Fruit fly (Drosophila melanogaster) ovary, adult (tissue): ENCODE data around the gene Ent3.

Source experiments
- CG17801 ChIP-seq: fragments of 200-800 bp; optimal IDR thresholded peaks from 2 replicates; lab custom pipeline; 2019; ENCODE audit warnings: missing biosample characterization, mild to moderate bottlenecking, missing genetic modification characterization, moderate library complexity; ENCODE audit not compliant: partially characterized antibody

The Ent3 gene

DNA sequence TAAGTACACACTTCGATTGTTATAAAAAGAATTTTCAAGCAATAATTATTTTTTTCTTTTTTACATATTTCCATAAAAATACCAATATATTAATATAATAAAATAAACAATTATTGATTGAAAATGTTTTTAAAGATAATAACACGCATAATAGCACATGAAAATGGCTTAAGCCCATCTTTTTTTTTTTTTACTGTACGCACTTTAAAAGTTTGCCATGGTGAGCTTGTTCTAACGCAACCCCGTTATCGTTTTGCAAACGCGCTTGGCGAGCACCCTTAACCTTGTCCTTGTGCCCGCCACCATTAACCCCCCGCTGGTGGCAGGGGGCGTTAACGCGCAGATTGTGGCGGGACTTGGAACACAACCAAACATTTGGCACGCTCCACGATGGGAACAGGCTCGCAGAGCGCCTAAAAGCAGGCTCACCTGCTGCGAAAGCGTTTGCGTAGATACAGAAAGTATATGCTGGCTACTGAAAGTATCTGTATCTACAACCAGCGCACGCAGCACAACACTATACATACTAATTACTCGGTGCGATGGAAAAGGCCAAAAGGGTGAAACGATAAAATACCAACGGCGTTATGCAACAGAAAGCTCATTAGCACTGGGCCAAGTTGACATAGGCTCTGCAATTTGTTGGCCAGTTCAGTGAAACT is 19.5 kb upstream of the Ent3 start:
- no peak for TF ChIP-seq CG17801 (GFP tag; lab: Kevin White, UChicago)

DNA sequence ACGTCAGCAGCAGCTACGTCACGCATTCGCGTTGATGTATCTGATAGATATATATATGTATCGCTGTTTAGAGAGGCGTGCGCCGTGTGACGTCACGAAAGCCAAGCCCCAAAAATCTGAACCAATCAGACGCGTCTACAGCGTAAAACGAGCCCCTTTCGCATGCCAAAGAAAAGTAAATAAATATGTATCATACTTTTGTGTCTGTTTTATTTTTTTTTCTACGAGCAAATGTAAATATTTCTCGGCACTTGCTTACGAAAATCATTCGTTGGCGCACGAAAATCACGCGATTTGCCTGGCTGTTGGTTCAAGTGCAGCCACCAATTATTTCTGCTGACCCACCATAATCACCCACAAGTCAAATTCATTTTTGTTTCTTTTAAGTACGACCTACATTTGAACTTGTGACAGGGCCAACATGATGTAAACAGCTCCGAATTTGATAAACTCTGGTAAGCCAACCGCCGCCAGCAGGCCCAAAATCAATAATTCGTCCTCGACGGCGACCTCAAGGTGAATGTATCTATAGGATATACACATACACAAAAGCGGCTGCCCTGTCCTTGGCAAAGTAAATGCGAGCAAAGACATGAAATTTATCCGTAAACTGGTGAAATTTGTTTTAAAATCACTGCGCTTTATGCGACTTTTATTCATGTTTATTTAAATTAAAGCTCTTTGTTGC is 18.8 kb upstream of the Ent3 start:
- peak; percentile 91 for TF ChIP-seq CG17801 (GFP tag; lab: Kevin White, UChicago)

DNA sequence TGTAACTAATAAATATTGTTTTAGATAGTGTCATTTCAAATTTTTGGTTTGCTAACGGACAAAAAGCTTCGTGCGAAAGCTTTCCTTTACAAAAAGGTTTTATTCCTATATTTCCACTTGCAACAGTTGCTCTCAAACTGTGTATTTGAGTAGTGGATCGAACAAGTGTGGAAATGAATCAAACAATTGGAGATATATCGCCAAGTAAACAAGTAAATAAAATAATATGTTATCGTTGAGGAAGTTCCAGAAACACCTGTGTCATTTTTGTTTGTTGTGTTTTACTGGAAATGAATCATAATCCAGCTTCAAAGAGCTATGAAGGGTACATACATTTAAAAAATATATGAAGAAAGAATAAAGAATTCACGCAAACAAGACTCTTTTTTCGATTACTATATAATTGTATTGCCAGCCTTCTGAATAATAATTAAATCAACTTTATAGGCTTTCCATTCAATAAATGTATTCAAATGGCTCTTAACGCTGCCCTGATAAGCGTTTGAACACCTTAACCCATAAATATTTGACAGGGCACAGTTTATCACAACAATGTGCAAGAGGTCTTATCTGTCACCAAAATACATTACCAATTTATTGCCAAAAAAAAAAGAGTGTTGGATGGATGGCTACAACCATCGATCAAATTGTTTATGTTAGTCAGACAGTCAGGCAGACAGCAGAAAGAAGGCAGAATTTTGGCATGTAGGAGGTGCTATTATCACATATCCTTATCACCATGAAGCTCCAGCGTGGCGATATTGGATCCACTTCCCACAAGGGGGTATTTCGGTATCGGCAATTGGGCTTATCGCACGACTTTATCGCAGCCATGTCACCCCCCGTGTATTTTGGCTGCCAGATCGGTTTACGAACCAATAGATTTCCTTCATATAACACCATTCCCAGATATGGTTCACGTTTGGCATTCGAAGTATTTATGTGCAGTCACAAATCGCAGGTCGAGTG is 17.7 kb upstream of the Ent3 start:
- TF ChIP-seq CG17801 (GFP tag; lab: Kevin White, UChicago), result no peak

DNA sequence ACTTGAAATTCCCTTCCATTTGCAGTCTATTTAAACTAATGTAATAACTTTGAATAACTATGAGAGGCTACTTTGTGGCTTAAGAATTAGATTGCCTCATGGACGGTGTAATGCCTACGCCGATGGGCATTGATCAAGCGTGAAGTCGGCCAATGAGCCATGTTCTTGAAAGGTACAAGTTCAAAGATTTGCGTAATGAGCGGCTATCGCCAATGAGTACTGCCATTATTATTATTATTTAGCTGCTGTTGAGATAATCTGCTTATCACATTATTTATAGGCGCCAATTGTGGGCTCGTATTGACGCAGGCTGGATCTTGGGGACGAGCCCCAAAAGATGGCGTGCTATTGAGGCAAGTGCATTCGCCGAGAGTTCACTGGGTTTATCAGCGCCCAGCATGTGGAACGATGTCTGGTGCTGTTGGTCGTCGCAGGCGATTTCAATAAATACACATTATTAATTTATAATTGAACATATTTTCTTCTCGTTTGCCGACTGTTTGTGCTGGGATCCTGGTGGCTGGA is 16.2 kb upstream of the Ent3 start:
- TF ChIP-seq CG17801 (GFP tag; lab: Kevin White, UChicago), result no peak

DNA sequence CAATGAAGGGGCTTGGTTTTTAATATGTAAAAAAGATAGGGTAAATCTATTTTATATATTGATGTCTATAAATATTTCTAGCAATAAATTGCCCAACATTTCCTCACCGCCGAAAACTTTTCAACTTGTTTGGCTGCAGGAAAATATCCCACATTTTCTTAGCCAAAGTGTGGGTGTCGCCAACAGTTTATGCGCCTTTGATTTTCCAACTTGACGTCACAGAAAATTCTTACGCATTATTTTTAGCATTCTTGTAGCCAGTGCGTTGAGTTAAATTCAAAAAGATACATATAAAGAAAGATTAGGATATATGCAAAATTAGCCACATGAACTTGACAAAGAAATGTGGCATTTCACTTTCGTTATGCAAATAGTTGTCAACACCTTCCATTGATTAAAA is 13.6 kb upstream of the Ent3 start:
- no peak for TF ChIP-seq CG17801 (GFP tag; lab: Kevin White, UChicago)

DNA sequence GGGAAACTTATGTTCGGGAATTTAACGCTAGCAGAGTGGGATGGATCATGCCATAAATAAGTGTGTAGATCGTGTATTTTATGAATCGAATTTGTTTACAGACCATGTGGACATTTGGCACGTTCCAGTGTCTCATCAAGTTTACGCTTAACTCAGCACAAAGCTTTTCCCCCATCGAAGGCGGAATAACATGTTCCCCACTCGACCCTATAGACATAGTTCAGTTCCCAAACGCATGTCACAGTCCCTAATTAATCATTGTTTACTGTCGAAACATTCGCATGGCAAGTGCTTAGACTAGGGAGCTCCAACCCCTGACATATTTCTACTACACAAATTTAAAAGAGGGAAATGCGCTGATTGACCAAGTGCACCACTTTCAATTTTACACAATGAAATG is 12.0 kb upstream of the Ent3 start:
- no peak for TF ChIP-seq CG17801 (GFP tag; lab: Kevin White, UChicago)

DNA sequence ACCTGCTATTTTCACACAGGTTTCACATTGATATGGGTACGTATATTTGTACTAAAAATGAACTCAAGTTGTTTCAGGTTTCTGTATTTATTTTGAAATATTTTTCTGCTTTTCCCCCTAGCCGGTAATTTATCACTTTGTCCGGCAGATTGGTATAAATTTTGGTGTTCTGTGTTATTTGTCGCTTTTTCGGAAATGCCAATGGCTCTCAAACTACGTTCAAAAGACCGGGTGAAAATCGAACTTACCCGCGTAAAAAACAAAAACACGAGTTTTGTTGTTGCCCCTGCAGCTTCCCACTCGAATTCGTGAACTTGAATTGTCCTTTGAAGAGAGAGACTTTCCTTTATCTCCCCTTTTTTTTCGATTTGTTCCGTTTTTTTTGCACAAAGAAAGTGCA is 10.9 kb upstream of the Ent3 start:
- no peak for TF ChIP-seq CG17801 (GFP tag; lab: Kevin White, UChicago)

DNA sequence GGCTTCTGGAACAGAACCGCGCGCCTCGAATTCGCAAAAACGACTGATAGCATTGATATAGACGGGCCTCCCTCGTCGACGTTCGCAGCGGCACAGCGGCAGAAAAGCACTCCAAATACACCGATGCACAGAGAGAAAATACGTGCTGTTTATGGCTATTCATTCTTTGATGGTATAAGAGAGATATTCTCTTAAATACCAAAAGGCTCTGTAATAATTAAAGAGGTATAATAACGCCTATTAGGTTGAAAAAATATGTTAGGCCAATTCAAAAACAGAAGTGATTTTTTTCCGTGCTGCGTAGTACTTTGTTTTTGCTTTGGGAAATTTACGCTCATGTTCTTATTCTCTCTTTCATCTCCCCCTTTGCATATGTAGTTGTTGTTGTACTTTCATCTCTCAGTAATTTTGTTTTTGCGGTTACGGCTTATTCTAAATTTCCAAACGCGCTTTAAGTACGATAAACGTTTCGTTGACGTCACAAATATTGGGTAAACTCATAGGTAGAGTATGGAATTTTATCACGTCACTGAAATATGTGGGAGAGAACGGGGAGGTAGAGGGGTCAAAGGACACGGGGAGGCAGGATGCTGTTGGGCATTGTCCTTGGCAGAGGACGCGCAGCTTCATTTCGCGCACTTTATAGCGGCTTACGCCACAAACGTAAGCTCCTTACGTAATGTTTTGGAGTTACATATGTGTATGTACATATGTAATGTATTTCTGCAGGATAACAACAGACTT is 10.2 kb upstream of the Ent3 start, which contains the start of gene nebu:
Gene nebu (minus strand): TSS at position 51 of the 744 bp plus-strand sequence.
- TF ChIP-seq CG17801 (GFP tag; lab: Kevin White, UChicago), result peak; percentile 98

DNA sequence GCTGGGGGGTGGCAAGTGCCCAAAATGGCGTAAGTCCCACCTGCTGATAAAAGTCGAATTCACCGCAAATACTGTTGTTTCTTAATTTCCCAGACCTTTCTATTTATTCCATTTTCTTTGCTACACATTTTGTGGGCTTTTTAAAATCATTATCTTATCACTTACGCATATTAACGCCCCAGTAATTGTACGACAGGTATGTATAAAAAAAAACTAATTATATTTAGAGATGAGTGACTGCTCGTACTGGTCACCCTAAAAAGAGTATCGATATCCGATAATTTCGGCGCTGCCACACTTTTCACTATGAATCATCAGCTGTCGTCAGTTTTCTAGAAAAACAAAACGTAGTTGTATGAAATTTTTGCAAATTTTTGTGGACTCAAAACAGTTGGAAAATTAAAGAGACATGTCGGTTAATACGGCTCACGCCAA is 3.6 kb upstream of the Ent3 start, which contains the start of the genes CG10948 and Wbp2:
Gene CG10948 (minus strand): TSS at position 251 of the 435 bp plus-strand sequence.
Gene Wbp2 (plus strand): TSS at position 299 of the 435 bp plus-strand sequence.
- peak; percentile 86 for TF ChIP-seq CG17801 (GFP tag; lab: Kevin White, UChicago)

DNA sequence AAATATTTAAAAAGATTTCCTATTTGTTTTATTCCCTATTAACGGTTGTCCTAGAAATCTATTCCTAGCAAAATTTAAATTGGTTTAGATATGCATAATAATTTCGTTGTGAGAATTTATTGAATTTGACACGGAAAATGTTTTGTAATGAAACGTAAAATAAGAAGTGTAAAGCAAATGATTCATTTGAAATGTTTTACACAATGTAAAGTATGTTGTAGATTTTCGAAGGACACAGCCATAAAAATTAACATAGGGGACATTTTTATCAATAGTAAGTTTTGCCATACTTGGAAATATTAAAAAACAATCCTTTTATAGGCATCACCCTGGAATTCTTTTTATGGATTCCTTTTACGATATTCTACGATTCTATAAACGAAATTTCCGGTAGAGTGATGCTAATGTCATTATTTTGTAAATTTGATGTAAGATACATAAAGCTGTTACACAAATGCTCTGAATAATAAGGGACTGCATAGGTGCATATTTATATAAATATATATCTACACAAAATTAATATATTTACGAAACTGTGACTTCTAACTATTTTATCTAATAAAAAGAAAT is 4.2 kb downstream of the Ent3 start:
- TF ChIP-seq CG17801 (GFP tag; lab: Kevin White, UChicago), result no peak

DNA sequence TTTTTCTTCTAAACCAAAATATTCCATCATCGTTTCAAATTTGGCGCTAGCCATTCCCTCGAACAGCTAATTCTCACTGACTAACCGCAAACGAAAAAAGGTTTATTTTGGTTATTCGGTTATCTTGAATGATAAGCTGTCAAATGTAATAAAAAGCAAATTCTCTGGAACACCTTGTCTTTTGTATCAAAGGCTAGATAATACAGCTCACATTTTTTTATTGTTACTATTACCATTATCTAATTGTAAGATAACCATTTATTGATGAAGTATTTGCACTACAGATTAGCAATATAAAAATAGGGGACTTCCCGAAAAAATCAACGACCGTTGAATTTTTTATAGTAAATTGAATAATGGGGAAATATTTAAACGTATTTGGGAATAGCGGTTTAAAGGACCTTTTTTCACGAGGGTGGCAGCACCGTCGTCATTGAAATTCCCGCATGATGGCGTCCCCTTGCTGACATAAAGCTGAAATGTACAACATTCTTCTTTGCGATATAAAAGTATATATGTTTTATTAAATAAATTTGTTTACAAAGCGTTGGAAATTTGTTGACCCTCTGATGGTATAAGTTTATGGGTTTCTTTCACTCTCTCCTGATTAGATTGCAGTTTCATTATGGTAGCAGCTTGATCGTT is 7.9 kb downstream of the Ent3 start, which contains the start of gene CG32107:
Gene CG32107 (minus strand): TSS at position 51 of the 645 bp plus-strand sequence.
- no peak for TF ChIP-seq CG17801 (GFP tag; lab: Kevin White, UChicago)

DNA sequence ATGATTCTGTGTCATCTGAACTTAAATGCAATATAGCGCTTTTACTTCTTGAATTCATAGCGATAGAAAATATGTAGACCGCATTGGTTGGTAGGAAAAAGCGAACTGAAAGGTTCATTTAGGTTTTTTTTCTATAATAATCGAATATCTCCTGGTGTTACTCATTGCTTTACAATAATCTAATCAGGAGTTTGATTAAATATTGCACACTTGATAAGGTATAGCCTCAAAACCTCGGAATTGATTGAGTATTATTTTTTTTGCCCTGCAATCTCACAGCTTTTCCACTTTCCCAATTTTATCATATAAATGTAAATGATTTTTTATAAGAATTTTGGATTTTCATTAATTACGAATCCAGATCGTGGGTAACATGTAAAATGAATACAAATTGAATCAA is 9.4 kb downstream of the Ent3 start, which contains the start of gene CG10943:
Gene CG10943 (minus strand): TSS at position 101 of the 400 bp plus-strand sequence.
- TF ChIP-seq CG17801 (GFP tag; lab: Kevin White, UChicago), result no peak

DNA sequence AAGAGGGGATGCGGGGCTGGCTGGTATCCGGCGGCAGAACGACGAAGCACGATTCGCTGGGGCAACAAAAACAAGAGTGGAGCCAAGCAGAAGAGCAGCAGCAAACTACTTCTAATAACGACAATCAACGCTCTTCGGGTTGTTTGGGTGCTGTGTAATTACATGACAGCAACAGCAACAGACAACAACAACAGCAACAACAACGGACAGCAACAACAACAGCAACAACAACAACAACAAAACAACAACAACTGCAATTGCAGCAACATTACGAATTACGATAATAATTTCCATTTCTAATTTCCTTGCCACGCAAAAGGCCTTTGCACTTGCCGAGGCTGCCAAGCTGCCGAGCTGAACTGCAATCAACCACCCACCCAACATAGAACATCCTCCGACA is 11.0 kb downstream of the Ent3 start:
- TF ChIP-seq CG17801 (GFP tag; lab: Kevin White, UChicago), result no peak
